Worm (Caenorhabditis elegans) whole organism, L2 larva: ENCODE measurements around the gene T28A11.3.

Experiments
- R02D3.7 ChIP-seq: fragments of 150-350 bp; optimal IDR thresholded peaks from 2 replicates; lab custom pipeline; 2014; ENCODE audit warnings: missing biosample characterization, missing genetic modification characterization
- blmp-1 ChIP-seq: sonication (generic microtip); optimal IDR thresholded peaks from 2 replicates; lab custom pipeline; 2017; ENCODE audit warnings: missing genetic modification characterization, mild to moderate bottlenecking, missing compliant biosample characterization, antibody characterized with exemption, moderate library complexity; ENCODE audit not compliant: insufficient read depth
- egl-27 ChIP-seq: sonication (generic microtip); optimal IDR thresholded peaks from 3 replicates; lab custom pipeline; 2017; ENCODE audit warnings: missing biosample characterization, missing genetic modification reagents, missing genetic modification characterization
- elt-3 ChIP-seq: sonication (generic microtip); optimal IDR thresholded peaks from 2 replicates; lab custom pipeline; 2017; ENCODE audit warnings: missing biosample characterization, missing genetic modification characterization
- mdl-1 ChIP-seq, 2 experiments: fragments of 150-350 bp in 1 of 2; sonication (generic microtip) in 1 of 2; optimal IDR thresholded peaks; 2 replicates each; lab custom pipeline; 2017; ENCODE audit warnings: missing biosample characterization in 2 of 2, missing genetic modification characterization in 2 of 2
- nhr-237 ChIP-seq: fragments of 150-350 bp; optimal IDR thresholded peaks from 2 replicates; lab custom pipeline; 2014; ENCODE audit warnings: missing biosample characterization, missing genetic modification characterization
- skn-1 ChIP-seq: sonication (generic microtip); optimal IDR thresholded peaks from 2 replicates; lab custom pipeline; 2017; ENCODE audit warnings: missing biosample characterization, missing genetic modification characterization
- unc-39 ChIP-seq: fragments of 150-350 bp; optimal IDR thresholded peaks from 2 replicates; lab custom pipeline; 2014; ENCODE audit warnings: missing biosample characterization, missing genetic modification characterization
- unc-62 ChIP-seq: fragments of 150-350 bp; optimal IDR thresholded peaks from 2 replicates; lab custom pipeline; 2014; ENCODE audit warnings: missing biosample characterization, missing genetic modification reagents, missing genetic modification characterization
- ztf-4 ChIP-seq: fragments of 150-350 bp; optimal IDR thresholded peaks from 2 replicates; lab custom pipeline; 2014; ENCODE audit warnings: missing biosample characterization, missing genetic modification characterization

DNA sequence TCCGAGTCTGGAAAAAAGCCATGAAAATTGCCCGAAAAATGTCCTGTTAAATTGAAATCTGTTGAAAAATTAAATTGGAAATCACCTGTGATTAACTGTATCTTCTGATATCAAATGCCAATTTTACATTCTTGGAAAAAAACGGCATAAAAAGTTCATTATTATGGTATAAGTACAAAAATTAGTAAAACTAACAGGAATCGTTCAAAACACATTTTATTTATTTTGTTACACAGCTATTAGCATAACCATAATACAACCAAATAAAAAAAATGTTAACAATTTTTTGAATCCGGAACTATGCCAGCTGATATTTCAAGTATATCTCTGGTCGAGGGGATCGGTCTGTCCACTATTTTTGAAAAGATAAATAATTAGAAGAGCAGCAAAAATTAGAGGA, 44.5 kb upstream of the T28A11.3 start, which contains the start of gene K08D9.10:
- TF ChIP-seq nhr-237 (tag; lab: Kevin White, UChicago), result no peak
- TF ChIP-seq R02D3.7 (tag; lab: Kevin White, UChicago), result no peak
- no peak for TF ChIP-seq elt-3
- TF ChIP-seq unc-39 (tag; lab: Kevin White, UChicago), result no peak
- TF ChIP-seq mdl-1 (tag; optimal IDR thresholded peaks at IDR 0.05; lab: Kevin White, UChicago), result no peak
- no peak for TF ChIP-seq skn-1 (tag; lab: Kevin White, UChicago)
- TF ChIP-seq ztf-4 (tag; lab: Kevin White, UChicago), result no peak
- no peak for TF ChIP-seq blmp-1 (tag; lab: Kevin White, UChicago)
- TF ChIP-seq unc-62 (GFP tag; lab: Kevin White, UChicago), result no peak
- no peak for TF ChIP-seq egl-27 (tag; lab: Kevin White, UChicago)
